Worm (Caenorhabditis elegans) whole organism, L1 larva: Measurements from ENCODE around the gene C06E2.5.

ENCODE experiments used
- aly-2 ChIP-seq: fragments of 150-350 bp; optimal IDR thresholded peaks from 2 replicates; lab custom pipeline; 2014; ENCODE audit warnings: missing biosample characterization, missing genetic modification characterization
- ets-5 ChIP-seq: fragments of 200-800 bp; sonication (Bioruptor generic); IDR thresholded peaks from 2 replicates; pipeline ENCODE4 v1.3.6; 2022; ENCODE audit warnings: missing genetic modification characterization, missing compliant biosample characterization
- fkh-10 ChIP-seq: sonication (generic microtip); optimal IDR thresholded peaks from 2 replicates; lab custom pipeline; 2017; ENCODE audit warnings: missing biosample characterization, missing genetic modification reagents, missing genetic modification characterization
- hlh-17 ChIP-seq: fragments of 200-800 bp; sonication (Bioruptor generic); optimal IDR thresholded peaks from 2 replicates; lab custom pipeline; 2018; ENCODE audit warnings: missing genetic modification characterization, mild to moderate bottlenecking, missing compliant biosample characterization, moderate library complexity, borderline replicate concordance
- lsy-2 ChIP-seq, 2 experiments: fragments of 150-350 bp; optimal IDR thresholded peaks; 2 replicates each; lab custom pipeline; 2014; ENCODE audit warnings: missing biosample characterization in 2 of 2, missing genetic modification characterization in 2 of 2
- mdl-1 ChIP-seq, 2 experiments: fragments of 150-350 bp; optimal IDR thresholded peaks; 2 replicates each; lab custom pipeline; 2014 to 2017; ENCODE audit warnings: missing biosample characterization in 2 of 2, missing genetic modification characterization in 2 of 2, inconsistent platforms in 1 of 2
- nhr-237 ChIP-seq: fragments of 150-350 bp; optimal IDR thresholded peaks from 2 replicates; lab custom pipeline; 2014; ENCODE audit warnings: missing biosample characterization, missing genetic modification characterization
- nhr-28 ChIP-seq: fragments of 150-350 bp; optimal IDR thresholded peaks from 2 replicates; lab custom pipeline; 2014; ENCODE audit warnings: missing biosample characterization, missing genetic modification characterization
- pqm-1 ChIP-seq: sonication (generic microtip); optimal IDR thresholded peaks from 3 replicates; lab custom pipeline; 2017; ENCODE audit warnings: missing biosample characterization, missing genetic modification characterization
- unc-62 ChIP-seq: fragments of 150-350 bp; optimal IDR thresholded peaks from 2 replicates; lab custom pipeline; 2014; ENCODE audit warnings: missing biosample characterization, missing genetic modification reagents, missing genetic modification characterization
- ztf-11 ChIP-seq, 2 experiments: sonication (generic microtip); optimal IDR thresholded peaks; 2 replicates each; lab custom pipeline; 2016 to 2017; ENCODE audit warnings: missing genetic modification characterization in 2 of 2, missing biosample characterization in 1 of 2, missing compliant biosample characterization in 1 of 2

- TF ChIP-seq lsy-2 (tag; optimal IDR thresholded peaks at IDR 0.05; lab: Kevin White, UChicago) (no peak), nhr-237 (tag; lab: Kevin White, UChicago) (no peak), ztf-11 (tag; optimal IDR thresholded peaks at IDR 0.05; lab: Kevin White, UChicago) (no peak), ets-5 (no peak), pqm-1 (tag; lab: Kevin White, UChicago) (no peak), fkh-10 (GFP tag; lab: Kevin White, UChicago) (no peak), hlh-17 (no peak), unc-62 (GFP tag; lab: Kevin White, UChicago) (no peak), nhr-28 (tag; lab: Kevin White, UChicago) (no peak), mdl-1 (tag; optimal IDR thresholded peaks at IDR 0.05; lab: Kevin White, UChicago) (no peak), aly-2 (tag; lab: Kevin White, UChicago) (no peak)
These were observed 33.7 kb upstream of the C06E2.5 start for ce11 chrX:8891393-8891953.
